Worm (Caenorhabditis elegans) whole organism, L4 larva: ENCODE results near the gene ram-5.

ENCODE experiments used
- F10B5.3 ChIP-seq: sonication (generic microtip); optimal IDR thresholded peaks from 2 replicates; lab custom pipeline; 2016; ENCODE audit warnings: mild to moderate bottlenecking, missing genetic modification characterization, missing compliant biosample characterization
- Y75B8A.6 ChIP-seq: fragments of 200-800 bp; sonication (Bioruptor generic); IDR thresholded peaks from 2 replicates; pipeline ENCODE4 v1.3.6; 2022; ENCODE audit warnings: missing genetic modification reagents, missing genetic modification characterization, missing compliant biosample characterization
- ZK337.2 ChIP-seq: fragments of 200-800 bp; sonication (Bioruptor generic); IDR thresholded peaks from 2 replicates; pipeline ENCODE4 v1.3.6; 2022; ENCODE audit warnings: missing genetic modification reagents, missing genetic modification characterization, missing compliant biosample characterization
- ZK546.5 ChIP-seq, 2 experiments: sonication (generic microtip); optimal IDR thresholded peaks; 2 replicates each; lab custom pipeline; 2017; ENCODE audit warnings: missing biosample characterization in 2 of 2, missing genetic modification characterization in 2 of 2
- aha-1 ChIP-seq: fragments of 150-350 bp; peaks from one replicate; lab custom pipeline; 2014; ENCODE audit warnings: missing biosample characterization, missing genetic modification characterization
- aly-2 ChIP-seq: sonication (generic microtip); optimal IDR thresholded peaks from 2 replicates; lab custom pipeline; 2018; ENCODE audit warnings: missing biosample characterization, missing genetic modification characterization
- ama-1 ChIP-seq: fragments of 150-350 bp; optimal IDR thresholded peaks from 2 replicates; lab custom pipeline; 2014; ENCODE audit warnings: inconsistent platforms, mixed read lengths
- ceh-28 ChIP-seq: fragments of 150-350 bp; optimal IDR thresholded peaks from 2 replicates; lab custom pipeline; 2014; ENCODE audit warnings: missing biosample characterization, missing genetic modification reagents, missing genetic modification characterization
- ceh-44 ChIP-seq: fragments of 200-800 bp; sonication (Bioruptor generic); IDR thresholded peaks from 2 replicates; pipeline ENCODE4 v1.3.6; 2022; ENCODE audit warnings: missing genetic modification reagents, missing genetic modification characterization, missing compliant biosample characterization
- ceh-62 ChIP-seq: sonication (generic microtip); optimal IDR thresholded peaks from 2 replicates; lab custom pipeline; 2017; ENCODE audit warnings: missing biosample characterization, missing genetic modification characterization
- cey-2 ChIP-seq: sonication (generic microtip); optimal IDR thresholded peaks from 3 replicates; lab custom pipeline; 2017; ENCODE audit warnings: missing genetic modification characterization, mild to moderate bottlenecking, missing compliant biosample characterization, antibody characterized with exemption, borderline replicate concordance; ENCODE audit not compliant: insufficient read depth
- ctbp-1 ChIP-seq: fragments of 200-800 bp; sonication (Bioruptor generic); IDR thresholded peaks from 2 replicates; pipeline ENCODE4 v1.3.6; 2022; ENCODE audit warnings: missing genetic modification reagents, missing genetic modification characterization, missing compliant biosample characterization
- daf-8 ChIP-seq: fragments of 200-800 bp; sonication (Bioruptor generic); IDR thresholded peaks from 2 replicates; pipeline ENCODE4 v1.3.6; 2022; ENCODE audit warnings: missing genetic modification characterization, missing compliant biosample characterization
- dmd-8 ChIP-seq: fragments of 200-800 bp; sonication (Bioruptor generic); IDR thresholded peaks from 2 replicates; pipeline ENCODE4 v1.3.6; 2022; ENCODE audit warnings: missing genetic modification characterization, missing compliant biosample characterization
- duxl-1 ChIP-seq: sonication (generic microtip); optimal IDR thresholded peaks from 2 replicates; lab custom pipeline; 2016; ENCODE audit warnings: mild to moderate bottlenecking, missing genetic modification characterization, moderate library complexity, missing compliant biosample characterization; ENCODE audit not compliant: poor library complexity
- hlh-11 ChIP-seq: fragments of 200-800 bp; sonication (Bioruptor generic); optimal IDR thresholded peaks from 2 replicates; lab custom pipeline; 2018; ENCODE audit warnings: mild to moderate bottlenecking, missing genetic modification characterization, missing compliant biosample characterization
- lin-13 ChIP-seq: fragments of 150-350 bp; optimal IDR thresholded peaks from 2 replicates; lab custom pipeline; 2014; ENCODE audit warnings: missing biosample characterization, missing genetic modification reagents, missing genetic modification characterization
- lin-38 ChIP-seq: fragments of 200-800 bp; sonication (Bioruptor generic); IDR thresholded peaks from 2 replicates; pipeline ENCODE4 v1.3.6; 2022; ENCODE audit warnings: missing genetic modification reagents, missing genetic modification characterization, missing compliant biosample characterization
- lir-3 ChIP-seq: sonication (generic microtip); optimal IDR thresholded peaks from 2 replicates; lab custom pipeline; 2016; ENCODE audit warnings: mild to moderate bottlenecking, missing genetic modification characterization, missing compliant biosample characterization
- lsy-2 ChIP-seq, 2 experiments: fragments of 150-350 bp in 1 of 2; sonication (generic microtip) in 1 of 2; optimal IDR thresholded peaks; 2 replicates each; lab custom pipeline; 2014 to 2017; ENCODE audit warnings: missing biosample characterization in 2 of 2, missing genetic modification characterization in 2 of 2
- madf-5 ChIP-seq, 2 experiments: fragments of 200-800 bp; sonication (Bioruptor generic); IDR thresholded peaks; 2 replicates each; pipeline ENCODE4 v1.3.6; 2022; ENCODE audit warnings: missing compliant biosample characterization in 2 of 2, missing genetic modification characterization in 2 of 2
- madf-9 ChIP-seq: fragments of 200-800 bp; sonication (Bioruptor generic); conservative IDR thresholded peaks from 2 replicates; pipeline ENCODE4 v1.3.6; 2022; ENCODE audit warnings: missing genetic modification reagents, missing genetic modification characterization, missing compliant biosample characterization
- mep-1 ChIP-seq: fragments of 150-350 bp; sonication (generic microtip); optimal IDR thresholded peaks from 3 replicates; lab custom pipeline; 2014; ENCODE audit warnings: missing biosample characterization, missing genetic modification characterization
- mes-2 ChIP-seq: sonication (generic microtip); optimal IDR thresholded peaks from 2 replicates; lab custom pipeline; 2016; ENCODE audit warnings: missing genotype, mild to moderate bottlenecking, missing genetic modification characterization, missing compliant biosample characterization; ENCODE audit not compliant: poor library complexity, severe bottlenecking
- mxl-2 ChIP-seq: fragments of 200-800 bp; sonication (Bioruptor generic); conservative IDR thresholded peaks from 2 replicates; pipeline ENCODE4 v1.3.6; 2022; ENCODE audit warnings: missing genetic modification reagents, missing genetic modification characterization, missing compliant biosample characterization
- mxl-3 ChIP-seq: fragments of 200-800 bp; sonication (Bioruptor generic); optimal IDR thresholded peaks from 2 replicates; lab custom pipeline; 2018; ENCODE audit warnings: mild to moderate bottlenecking, missing genetic modification characterization, missing compliant biosample characterization
- nhr-102 ChIP-seq: sonication (generic microtip); optimal IDR thresholded peaks from 2 replicates; lab custom pipeline; 2016; ENCODE audit warnings: mild to moderate bottlenecking, missing genetic modification characterization, moderate library complexity, missing compliant biosample characterization
- nhr-11 ChIP-seq: fragments of 150-350 bp; optimal IDR thresholded peaks from 2 replicates; lab custom pipeline; 2014; ENCODE audit warnings: missing biosample characterization, missing genetic modification characterization
- nhr-237 ChIP-seq: sonication (generic microtip); optimal IDR thresholded peaks from 2 replicates; lab custom pipeline; 2017; ENCODE audit warnings: missing biosample characterization, missing genetic modification characterization
- nhr-25 ChIP-seq: sonication (generic microtip); optimal IDR thresholded peaks from 2 replicates; lab custom pipeline; 2017; ENCODE audit warnings: missing genetic modification characterization, mild to moderate bottlenecking, missing compliant biosample characterization, antibody characterized with exemption, moderate library complexity, borderline replicate concordance; ENCODE audit not compliant: insufficient read depth
- nhr-28 ChIP-seq: fragments of 150-350 bp; optimal IDR thresholded peaks from 2 replicates; lab custom pipeline; 2014; ENCODE audit warnings: missing biosample characterization, missing genetic modification characterization
- nhr-41 ChIP-seq: fragments of 200-800 bp; sonication (Bioruptor generic); IDR thresholded peaks from 2 replicates; pipeline ENCODE4 v1.3.6; 2022; ENCODE audit warnings: missing genetic modification reagents, missing genetic modification characterization, missing compliant biosample characterization
- nhr-48 ChIP-seq: sonication (generic microtip); optimal IDR thresholded peaks from 2 replicates; lab custom pipeline; 2016; ENCODE audit warnings: mild to moderate bottlenecking, missing genetic modification characterization, missing compliant biosample characterization
- pha-4 ChIP-seq, 2 experiments: fragments of 150-350 bp in 1 of 2; fragments of 200-800 bp in 1 of 2; sonication (Bioruptor generic) in 1 of 2; IDR thresholded peaks in 1 of 2; optimal IDR thresholded peaks in 1 of 2; 2 replicates each; pipeline versions ENCODE4 v1.3.6 to Lab custom; 2014 to 2022; ENCODE audit warnings: missing genetic modification characterization in 2 of 2, missing genetic modification reagents in 2 of 2, missing biosample characterization in 1 of 2, missing compliant biosample characterization in 1 of 2
- php-3 ChIP-seq: fragments of 200-800 bp; sonication (Bioruptor generic); IDR thresholded peaks from 2 replicates; pipeline ENCODE4 v1.3.6; 2022; ENCODE audit warnings: missing genetic modification reagents, missing genetic modification characterization, missing compliant biosample characterization
- set-16 ChIP-seq: fragments of 200-800 bp; sonication (Bioruptor generic); IDR thresholded peaks from 2 replicates; pipeline ENCODE4 v1.3.6; 2022; ENCODE audit warnings: missing genetic modification reagents, missing genetic modification characterization, missing compliant biosample characterization
- spr-1 ChIP-seq: sonication (generic microtip); optimal IDR thresholded peaks from 2 replicates; lab custom pipeline; 2016; ENCODE audit warnings: mild to moderate bottlenecking, missing genetic modification characterization, missing compliant biosample characterization
- spr-3 ChIP-seq: fragments of 200-800 bp; sonication (Bioruptor generic); optimal IDR thresholded peaks from 2 replicates; lab custom pipeline; 2018; ENCODE audit warnings: mild to moderate bottlenecking, missing genetic modification characterization, missing compliant biosample characterization
- tag-97 ChIP-seq: fragments of 200-800 bp; sonication (Bioruptor generic); IDR thresholded peaks from 2 replicates; pipeline ENCODE4 v1.3.6; 2022; ENCODE audit warnings: missing genetic modification characterization, missing compliant biosample characterization
- vab-7 ChIP-seq: fragments of 200-800 bp; sonication (Bioruptor generic); IDR thresholded peaks from 2 replicates; pipeline ENCODE4 v1.3.6; 2022; ENCODE audit warnings: missing genetic modification reagents, missing genetic modification characterization, missing compliant biosample characterization
- zip-11 ChIP-seq: fragments of 200-800 bp; sonication (Bioruptor generic); IDR thresholded peaks from 2 replicates; pipeline ENCODE4 v1.3.6; 2022; ENCODE audit warnings: missing genetic modification characterization, missing compliant biosample characterization
- ztf-7 ChIP-seq: fragments of 150-350 bp; optimal IDR thresholded peaks from 2 replicates; lab custom pipeline; 2014; ENCODE audit warnings: missing biosample characterization, missing genetic modification characterization

Gene ram-5

ce11 chrX:14580853-14581252 lies 30.9 kb downstream of the ram-5 start:
- TF ChIP-seq php-3 (GFP tag; lab: Robert Waterston, UW) (no peak), aly-2 (no peak), set-16 (GFP tag; lab: Robert Waterston, UW) (no peak), lsy-2 (tag; optimal IDR thresholded peaks at IDR 0.05; lab: Kevin White, UChicago) (no peak), duxl-1 (tag; lab: Kevin White, UChicago) (no peak)

ce11 chrX:14581429-14581828 lies 31.5 kb downstream of the ram-5 start, which contains the start of gene sym-1:
Gene sym-1 (plus strand): TSS chrX:14581622.
- TF ChIP-seq hlh-11 (tag; lab: Kevin White, UChicago) (peak; percentile 26), Y75B8A.6 (GFP tag; lab: Robert Waterston, UW) (no peak), nhr-25 (tag; lab: Kevin White, UChicago) (peak; percentile 69), mxl-3 (GFP tag; lab: Kevin White, UChicago) (peak; percentile 57), mep-1 (tag; lab: Kevin White, UChicago) (no peak), lin-38 (GFP tag; lab: Robert Waterston, UW) (no peak)

ce11 chrX:14584335-14584734 lies 34.4 kb downstream of the ram-5 start:
- no peak for TF ChIP-seq Y75B8A.6 (GFP tag; lab: Robert Waterston, UW)
- peak; percentile 9 for TF ChIP-seq mes-2 (tag; lab: Kevin White, UChicago)
- TF ChIP-seq duxl-1 (tag; lab: Kevin White, UChicago), result peak; percentile 74
- TF ChIP-seq tag-97, result no peak
- TF ChIP-seq nhr-41, result no peak
- no peak for TF ChIP-seq spr-1
- TF ChIP-seq nhr-48 (tag; lab: Kevin White, UChicago), result no peak
- peak; percentile 41 for TF ChIP-seq aha-1 (tag; lab: Kevin White, UChicago)
- no peak for TF ChIP-seq php-3 (GFP tag; lab: Robert Waterston, UW)
- TF ChIP-seq dmd-8, result no peak
- TF ChIP-seq vab-7 (GFP tag; lab: Robert Waterston, UW), result no peak
- no peak for TF ChIP-seq mep-1 (tag; lab: Kevin White, UChicago)
- TF ChIP-seq F10B5.3 (tag; lab: Kevin White, UChicago), result no peak
- TF ChIP-seq ama-1 (lab: Kevin White, UChicago), result no peak
- no peak for TF ChIP-seq lin-38 (GFP tag; lab: Robert Waterston, UW)
- TF ChIP-seq nhr-102 (tag; lab: Kevin White, UChicago), result no peak
- TF ChIP-seq, all 104 proteins: peak for 3

ce11 chrX:14589051-14589736 lies 39.2 kb downstream of the ram-5 start, which contains the start of the genes C44H4.4 and tap-1:
Gene C44H4.4 (minus strand): TSS chrX:14589101.
Gene tap-1 (plus strand): TSS chrX:14589624.
- TF ChIP-seq nhr-102 (tag; lab: Kevin White, UChicago) (no peak), madf-5 (GFP tag; IDR thresholded peaks at IDR 0.05; lab: Robert Waterston, UW) (no peak), lin-13 (GFP tag; lab: Kevin White, UChicago) (no peak), ZK337.2 (no peak), ceh-62 (tag; lab: Kevin White, UChicago) (no peak), lsy-2 (tag; optimal IDR thresholded peaks at IDR 0.05; lab: Kevin White, UChicago) (peak in 1 of 2 experiments; percentile 29), ZK546.5 (tag; optimal IDR thresholded peaks at IDR 0.05; lab: Kevin White, UChicago) (no peak), ceh-44 (GFP tag; lab: Robert Waterston, UW) (no peak), lin-38 (GFP tag; lab: Robert Waterston, UW) (no peak), dmd-8 (no peak), ctbp-1 (GFP tag; lab: Robert Waterston, UW) (no peak), nhr-11 (tag; lab: Kevin White, UChicago) (no peak), zip-11 (no peak), pha-4 (GFP tag; IDR thresholded peaks at IDR 0.05; lab: Robert Waterston, UW) (no peak), pha-4 (tag; optimal IDR thresholded peaks at IDR 0.05; lab: Kevin White, UChicago) (no peak), cey-2 (tag; lab: Kevin White, UChicago) (no peak), nhr-237 (tag; lab: Kevin White, UChicago) (no peak), lir-3 (tag; lab: Kevin White, UChicago) (no peak), mxl-2 (GFP tag; lab: Robert Waterston, UW) (no peak), mxl-3 (GFP tag; lab: Kevin White, UChicago) (peak; percentile 90), spr-3 (GFP tag; lab: Kevin White, UChicago) (no peak), daf-8 (GFP tag; lab: Robert Waterston, UW) (no peak), ztf-7 (tag; lab: Kevin White, UChicago) (no peak), madf-9 (GFP tag; lab: Robert Waterston, UW) (no peak), mep-1 (tag; lab: Kevin White, UChicago) (peak; percentile 67), nhr-28 (peak; percentile 16), ceh-28 (no peak)
